Worm (Caenorhabditis elegans) whole organism, L2 larva: Measurements from ENCODE around the gene C17H12.5.

Source experiments
- alr-1 ChIP-seq: fragments of 150-350 bp; optimal IDR thresholded peaks from 2 replicates; lab custom pipeline; 2014; ENCODE audit warnings: missing biosample characterization, missing genetic modification characterization
- ama-1 ChIP-seq: fragments of 150-350 bp; optimal IDR thresholded peaks from 2 replicates; lab custom pipeline; 2018; ENCODE audit warnings: inconsistent platforms
- ceh-82 ChIP-seq: fragments of 150-350 bp; optimal IDR thresholded peaks from 2 replicates; lab custom pipeline; 2014; ENCODE audit warnings: missing biosample characterization, missing genetic modification characterization
- nhr-11 ChIP-seq: fragments of 150-350 bp; optimal IDR thresholded peaks from 2 replicates; lab custom pipeline; 2014; ENCODE audit warnings: missing biosample characterization, missing genetic modification characterization
- nhr-237 ChIP-seq: fragments of 150-350 bp; optimal IDR thresholded peaks from 2 replicates; lab custom pipeline; 2014; ENCODE audit warnings: missing biosample characterization, missing genetic modification characterization
- snpc-4 ChIP-seq: fragments of 150-350 bp; optimal IDR thresholded peaks from 2 replicates; lab custom pipeline; 2014; ENCODE audit warnings: missing biosample characterization, missing genetic modification characterization
- unc-39 ChIP-seq: fragments of 150-350 bp; optimal IDR thresholded peaks from 2 replicates; lab custom pipeline; 2014; ENCODE audit warnings: missing biosample characterization, missing genetic modification characterization
- unc-62 ChIP-seq: fragments of 150-350 bp; optimal IDR thresholded peaks from 2 replicates; lab custom pipeline; 2014; ENCODE audit warnings: missing biosample characterization, missing genetic modification reagents, missing genetic modification characterization
- zag-1 ChIP-seq: fragments of 150-350 bp; optimal IDR thresholded peaks from 2 replicates; lab custom pipeline; 2014; ENCODE audit warnings: missing biosample characterization, missing genetic modification characterization
- ztf-11 ChIP-seq: sonication (generic microtip); optimal IDR thresholded peaks from 2 replicates; lab custom pipeline; 2017; ENCODE audit warnings: missing biosample characterization, missing genetic modification characterization

ce11 chrIV:6789950-6790349, 27.5 kb downstream of the C17H12.5 start:
- no peak for TF ChIP-seq nhr-237 (tag; lab: Kevin White, UChicago)
- TF ChIP-seq snpc-4 (tag; lab: Kevin White, UChicago): no peak
- no peak for TF ChIP-seq ztf-11 (tag; lab: Kevin White, UChicago)
- no peak for TF ChIP-seq unc-62 (GFP tag; lab: Kevin White, UChicago)
- no peak for TF ChIP-seq unc-39 (tag; lab: Kevin White, UChicago)
- TF ChIP-seq alr-1: no peak
- TF ChIP-seq ama-1 (lab: Kevin White, UChicago): no peak
- TF ChIP-seq ceh-82 (tag; lab: Kevin White, UChicago): no peak
- TF ChIP-seq nhr-11: no peak
- TF ChIP-seq zag-1 (tag; lab: Kevin White, UChicago): no peak
